Fruit fly (Drosophila melanogaster) whole organism, embryonic: ENCODE data around the gene CG31948.

Experiments used
- B-H2 ChIP-seq: fragments of 200-800 bp; sonication (Bioruptor generic); optimal IDR thresholded peaks from 2 replicates; lab custom pipeline; 2018; ENCODE audit warnings: missing biosample characterization, mild to moderate bottlenecking, missing genetic modification characterization
- Bgb ChIP-seq: fragments of 200-800 bp; sonication (Bioruptor generic); IDR thresholded peaks from 2 replicates; pipeline ENCODE4 v1.3.6; 2022; ENCODE audit warnings: missing biosample characterization, missing genetic modification characterization; ENCODE audit not compliant: partially characterized antibody
- CG10654 ChIP-seq: fragments of 200-800 bp; sonication (Bioruptor generic); optimal IDR thresholded peaks from 2 replicates; lab custom pipeline; 2016; ENCODE audit warnings: missing biosample characterization, missing genetic modification characterization
- CG11504 ChIP-seq: fragments of 200-800 bp; sonication (Bioruptor generic); optimal IDR thresholded peaks from 3 replicates; lab custom pipeline; 2019; ENCODE audit warnings: missing biosample characterization, mild to moderate bottlenecking, missing genetic modification characterization, moderate library complexity
- CG12104 ChIP-seq: fragments of 200-800 bp; sonication (Bioruptor generic); optimal IDR thresholded peaks from 3 replicates; lab custom pipeline; 2016; ENCODE audit warnings: missing biosample characterization, missing genetic modification characterization
- CG1233 ChIP-seq: fragments of 200-800 bp; sonication (Bioruptor generic); optimal IDR thresholded peaks from 4 replicates; lab custom pipeline; 2018; ENCODE audit warnings: missing biosample characterization, mild to moderate bottlenecking, missing genetic modification characterization
- CG14710 ChIP-seq: fragments of 200-800 bp; sonication (Bioruptor generic); optimal IDR thresholded peaks from 3 replicates; lab custom pipeline; 2019; ENCODE audit warnings: missing biosample characterization, mild to moderate bottlenecking, missing genetic modification characterization, moderate library complexity
- CG1602 ChIP-seq: fragments of 200-800 bp; sonication (Bioruptor generic); optimal IDR thresholded peaks from 3 replicates; lab custom pipeline; 2016; ENCODE audit warnings: missing biosample characterization, missing genetic modification characterization
- CG1792 ChIP-seq: fragments of 200-800 bp; sonication (Bioruptor generic); optimal IDR thresholded peaks from 2 replicates; lab custom pipeline; 2016; ENCODE audit warnings: missing biosample characterization, missing genetic modification characterization
- CG1832 ChIP-seq: fragments of 200-800 bp; sonication (Bioruptor generic); optimal IDR thresholded peaks from 2 replicates; lab custom pipeline; 2017; ENCODE audit warnings: missing biosample characterization, mild to moderate bottlenecking, missing genetic modification characterization, inconsistent platforms
- CG3163 ChIP-seq: fragments of 200-800 bp; sonication (Bioruptor generic); optimal IDR thresholded peaks from 3 replicates; lab custom pipeline; 2016; ENCODE audit warnings: missing biosample characterization, missing genetic modification characterization
- CG4282 ChIP-seq: fragments of 200-800 bp; sonication (Bioruptor generic); optimal IDR thresholded peaks from 2 replicates; lab custom pipeline; 2016; ENCODE audit warnings: missing biosample characterization, missing genetic modification characterization
- CG5953 ChIP-seq: fragments of 200-800 bp; sonication (Bioruptor generic); IDR thresholded peaks from 2 replicates; pipeline ENCODE4 v1.3.6; 2022; ENCODE audit warnings: missing biosample characterization, missing genetic modification characterization
- CG6254 ChIP-seq: fragments of 200-800 bp; sonication (Bioruptor generic); optimal IDR thresholded peaks from 3 replicates; lab custom pipeline; 2017; ENCODE audit warnings: mild to moderate bottlenecking, missing biosample characterization, missing genetic modification reagents, missing genetic modification characterization
- CG6765 ChIP-seq: fragments of 200-800 bp; sonication (Bioruptor generic); optimal IDR thresholded peaks from 3 replicates; lab custom pipeline; 2017; ENCODE audit warnings: missing biosample characterization, mild to moderate bottlenecking, missing genetic modification characterization
- CG7357 ChIP-seq: fragments of 200-800 bp; sonication (Bioruptor generic); IDR thresholded peaks from 3 replicates; pipeline ENCODE4 v1.3.6; 2022; ENCODE audit warnings: missing biosample characterization, missing genetic modification characterization
- CG7556 ChIP-seq: fragments of 200-800 bp; sonication (Bioruptor generic); optimal IDR thresholded peaks from 2 replicates; lab custom pipeline; 2017; ENCODE audit warnings: missing biosample characterization, mild to moderate bottlenecking, missing genetic modification characterization
- CG7745 ChIP-seq: fragments of 200-800 bp; sonication (Bioruptor generic); optimal IDR thresholded peaks from 2 replicates; lab custom pipeline; 2018; ENCODE audit warnings: missing biosample characterization, mild to moderate bottlenecking, missing genetic modification characterization, moderate library complexity
- CG9215 ChIP-seq: fragments of 200-800 bp; sonication (Bioruptor generic); IDR thresholded peaks from 2 replicates; pipeline ENCODE4 v1.3.6; 2022; ENCODE audit warnings: missing biosample characterization, missing genetic modification characterization
- D19B ChIP-seq: fragments of 200-800 bp; sonication (Bioruptor generic); optimal IDR thresholded peaks from 2 replicates; lab custom pipeline; 2017; ENCODE audit warnings: missing biosample characterization, mild to moderate bottlenecking, missing genetic modification characterization
- Doc3 ChIP-seq: fragments of 200-800 bp; sonication (Bioruptor generic); IDR thresholded peaks from 3 replicates; pipeline ENCODE4 v1.3.6; 2022; ENCODE audit warnings: missing biosample characterization, missing genetic modification characterization; ENCODE audit not compliant: partially characterized antibody
- Gug ChIP-seq: fragments of 200-800 bp; sonication (Bioruptor generic); IDR thresholded peaks from 4 replicates; pipeline ENCODE4 v1.3.6; 2022; ENCODE audit warnings: missing biosample characterization, missing genetic modification characterization
- NK7.1 ChIP-seq: fragments of 200-800 bp; sonication (Bioruptor generic); optimal IDR thresholded peaks from 3 replicates; lab custom pipeline; 2016; ENCODE audit warnings: missing biosample characterization, missing genetic modification characterization
- Oaz ChIP-seq: fragments of 200-800 bp; sonication (Bioruptor generic); IDR thresholded peaks from 2 replicates; pipeline ENCODE4 v1.3.6; 2022; ENCODE audit warnings: missing biosample characterization, missing genetic modification characterization
- Optix ChIP-seq: fragments of 200-800 bp; sonication (Bioruptor generic); IDR thresholded peaks from 3 replicates; pipeline ENCODE4 v1.3.6; 2022; ENCODE audit warnings: missing biosample characterization, missing genetic modification characterization
- Ravus ChIP-seq: fragments of 200-800 bp; sonication (Bioruptor generic); IDR thresholded peaks from 2 replicates; pipeline ENCODE4 v1.3.6; 2022; ENCODE audit warnings: missing biosample characterization, missing genetic modification characterization
- Scr ChIP-seq: fragments of 200-800 bp; sonication (Bioruptor generic); IDR thresholded peaks from 2 replicates; pipeline ENCODE4 v1.3.6; 2022; ENCODE audit warnings: missing biosample characterization, missing genetic modification characterization; ENCODE audit not compliant: partially characterized antibody
- Trl ChIP-seq, 3 experiments: fragments of >200 bp in 2 of 3; fragments of 200-800 bp in 1 of 3; sonication (Bioruptor generic) in 1 of 3; optimal IDR thresholded peaks; 2 replicates in 1 of 3; 3 replicates in 2 of 3; lab custom pipeline; 2016 to 2017; ENCODE audit warnings: missing biosample characterization in 1 of 3, missing genetic modification characterization in 1 of 3
- al ChIP-seq: fragments of 200-800 bp; sonication (Bioruptor generic); IDR thresholded peaks from 2 replicates; pipeline ENCODE4 v1.3.6; 2022; ENCODE audit warnings: missing biosample characterization, missing genetic modification characterization
- bowl ChIP-seq: fragments of 200-800 bp; sonication (Bioruptor generic); IDR thresholded peaks from 2 replicates; pipeline ENCODE4 v1.3.6; 2022; ENCODE audit warnings: missing biosample characterization, missing genetic modification characterization
- chm ChIP-seq: fragments of 200-800 bp; sonication (Bioruptor generic); IDR thresholded peaks from 2 replicates; pipeline ENCODE4 v1.3.6; 2022; ENCODE audit warnings: missing biosample characterization, missing genetic modification characterization
- cwo ChIP-seq: fragments of 200-800 bp; sonication (Bioruptor generic); optimal IDR thresholded peaks from 3 replicates; lab custom pipeline; 2017; ENCODE audit warnings: missing biosample characterization, missing genetic modification characterization, mild to moderate bottlenecking, moderate library complexity, missing genetic modification reagents
- emc ChIP-seq: fragments of 200-800 bp; sonication (Bioruptor generic); optimal IDR thresholded peaks from 2 replicates; lab custom pipeline; 2016; ENCODE audit warnings: missing biosample characterization, missing genetic modification characterization
- eve ChIP-seq, 2 experiments: fragments of >200 bp; optimal IDR thresholded peaks; 2 replicates each; lab custom pipeline; 2017; ENCODE audit warnings: missing biosample characterization in 2 of 2, missing genetic modification characterization in 2 of 2
- fd3F ChIP-seq: fragments of 200-800 bp; sonication (Bioruptor generic); optimal IDR thresholded peaks from 2 replicates; lab custom pipeline; 2018; ENCODE audit warnings: missing biosample characterization, mild to moderate bottlenecking, missing genetic modification characterization, moderate library complexity
- fru ChIP-seq: fragments of >200 bp; optimal IDR thresholded peaks from 2 replicates; lab custom pipeline; 2017
- grn ChIP-seq: fragments of 200-800 bp; sonication (Bioruptor generic); optimal IDR thresholded peaks from 3 replicates; lab custom pipeline; 2017; ENCODE audit warnings: missing biosample characterization, missing genetic modification characterization
- hkb ChIP-seq, 2 experiments: fragments of 200-800 bp in 1 of 2; fragments of >200 bp in 1 of 2; sonication (Bioruptor generic) in 1 of 2; IDR thresholded peaks in 1 of 2; optimal IDR thresholded peaks in 1 of 2; 2 replicates each; pipeline versions ENCODE4 v1.3.6 to Lab custom; 2017 to 2022; ENCODE audit warnings: missing biosample characterization in 1 of 2, missing genetic modification characterization in 1 of 2
- onecut ChIP-seq: fragments of 200-800 bp; sonication (Bioruptor generic); IDR thresholded peaks from 2 replicates; pipeline ENCODE4 v1.3.6; 2022; ENCODE audit warnings: missing biosample characterization, missing genetic modification characterization
- psq ChIP-seq: fragments of 200-800 bp; sonication (Bioruptor generic); optimal IDR thresholded peaks from 2 replicates; lab custom pipeline; 2017; ENCODE audit warnings: missing biosample characterization, missing genetic modification characterization
- pum ChIP-seq: fragments of 200-800 bp; sonication (Bioruptor generic); optimal IDR thresholded peaks from 2 replicates; lab custom pipeline; 2016; ENCODE audit warnings: missing biosample characterization, missing genetic modification characterization
- sens-2 ChIP-seq: fragments of 200-800 bp; sonication (Bioruptor generic); IDR thresholded peaks from 2 replicates; pipeline ENCODE4 v1.3.6; 2022; ENCODE audit warnings: missing biosample characterization, missing genetic modification characterization
- seq ChIP-seq: fragments of 200-800 bp; sonication (Bioruptor generic); IDR thresholded peaks from 2 replicates; pipeline ENCODE4 v1.3.6; 2022; ENCODE audit warnings: missing biosample characterization, missing genetic modification characterization
- sim ChIP-seq: fragments of 200-800 bp; sonication (Bioruptor generic); IDR thresholded peaks from 2 replicates; pipeline ENCODE4 v1.3.6; 2022; ENCODE audit warnings: missing biosample characterization, missing genetic modification characterization
- ssp ChIP-seq: fragments of 200-800 bp; sonication (Bioruptor generic); IDR thresholded peaks from 2 replicates; pipeline ENCODE4 v1.3.6; 2022; ENCODE audit warnings: missing biosample characterization, missing genetic modification characterization
- usp ChIP-seq: fragments of >200 bp; optimal IDR thresholded peaks from 2 replicates; lab custom pipeline; 2017; ENCODE audit warnings: missing biosample characterization, missing genetic modification characterization
- vnd ChIP-seq: fragments of 200-800 bp; sonication (Bioruptor generic); IDR thresholded peaks from 3 replicates; pipeline ENCODE4 v1.3.6; 2022; ENCODE audit warnings: missing biosample characterization, missing genetic modification characterization; ENCODE audit not compliant: partially characterized antibody
- zfh2 ChIP-seq: fragments of 200-800 bp; sonication (Bioruptor generic); optimal IDR thresholded peaks from 2 replicates; lab custom pipeline; 2016; ENCODE audit warnings: missing biosample characterization, missing genetic modification characterization

The CG31948 gene

dm6 chr2L:2373818-2374746, 42.4 kb downstream of the CG31948 start, which contains the start of the genes CG3609 and CG15390 (continued):
- TF ChIP-seq CG4282 (peak; percentile 77), NK7.1 (GFP tag; lab: Kevin White, UChicago) (peak; percentile 83), CG12104 (peak; percentile 22), seq (GFP tag; lab: Robert Waterston, UW) (no peak), CG7745 (no peak), sens-2 (GFP tag; lab: Robert Waterston, UW) (peak; percentile 59), CG3163 (GFP tag; lab: Kevin White, UChicago) (peak; percentile 81), CG1233 (GFP tag; lab: Kevin White, UChicago) (peak; percentile 57), Doc3 (GFP tag; lab: Robert Waterston, UW) (no peak), grn (GFP tag; lab: Kevin White, UChicago) (peak; percentile 40), Scr (GFP tag; lab: Robert Waterston, UW) (peak; percentile 16; the same call in 1 of the 2 replicates), Ravus (GFP tag; lab: Robert Waterston, UW) (no peak; the same call in 1 of the 2 replicates), hkb (optimal IDR thresholded peaks at IDR 0.05; lab: Kevin White, UChicago) (no peak), hkb (GFP tag; IDR thresholded peaks at IDR 0.05; lab: Robert Waterston, UW) (peak; percentile 68), bowl (GFP tag; lab: Robert Waterston, UW) (peak; percentile 29; the same call in 1 of the 2 replicates), chm (GFP tag; lab: Robert Waterston, UW) (peak; percentile 90), CG10654 (peak; percentile 1), CG14710 (tag; lab: Kevin White, UChicago) (peak; percentile 52), fru (lab: Kevin White, UChicago) (no peak), usp (GFP tag; lab: Kevin White, UChicago) (no peak), eve (GFP tag; optimal IDR thresholded peaks at IDR 0.05; lab: Kevin White, UChicago) (no peak), CG6765 (GFP tag; lab: Kevin White, UChicago) (no peak), D19B (no peak), pum (GFP tag; lab: Kevin White, UChicago) (peak; percentile 73), al (GFP tag; lab: Robert Waterston, UW) (peak; percentile 82), CG7357 (GFP tag; lab: Robert Waterston, UW) (peak; percentile 33; the same call in 1 of the 3 replicates), Trl (optimal IDR thresholded peaks at IDR 0.05; lab: Kevin White, UChicago) (peak in 1 of 2 experiments; percentile 39), Trl (GFP tag; optimal IDR thresholded peaks at IDR 0.05; lab: Kevin White, UChicago) (peak; percentile 92), onecut (GFP tag; lab: Robert Waterston, UW) (peak; percentile 72), sim (GFP tag; lab: Robert Waterston, UW) (peak; percentile 51; the same call in 1 of the 2 replicates), cwo (GFP tag; lab: Kevin White, UChicago) (peak; percentile 8), ssp (GFP tag; lab: Robert Waterston, UW) (no peak), Oaz (GFP tag; lab: Robert Waterston, UW) (peak; percentile 39), CG1792 (GFP tag; lab: Kevin White, UChicago) (peak; percentile 78), Gug (GFP tag; lab: Robert Waterston, UW) (peak; percentile 92), B-H2 (GFP tag; lab: Kevin White, UChicago) (peak; percentile 98), psq (peak; percentile 12), CG9215 (GFP tag; lab: Robert Waterston, UW) (peak; percentile 68), CG11504 (tag; lab: Kevin White, UChicago) (peak; percentile 69), vnd (GFP tag; lab: Robert Waterston, UW) (no peak), zfh2 (GFP tag; lab: Kevin White, UChicago) (peak; percentile 94), CG7556 (peak; percentile 85), fd3F (GFP tag; lab: Kevin White, UChicago) (peak; percentile 55), CG1832 (GFP tag; lab: Kevin White, UChicago) (no peak), Bgb (GFP tag; lab: Robert Waterston, UW) (peak; percentile 17; the same call in 1 of the 2 replicates), Optix (GFP tag; lab: Robert Waterston, UW) (peak; percentile 64; the same call in 2 of the 3 replicates), emc (peak; percentile 78), CG1602 (GFP tag; lab: Kevin White, UChicago) (peak; percentile 57), CG5953 (GFP tag; lab: Robert Waterston, UW) (peak; percentile 51; the same call in 1 of the 2 replicates), CG6254 (peak; percentile 22)
